Fruit fly (Drosophila melanogaster): ENCODE results near the gene Rpt4R.

DNA sequence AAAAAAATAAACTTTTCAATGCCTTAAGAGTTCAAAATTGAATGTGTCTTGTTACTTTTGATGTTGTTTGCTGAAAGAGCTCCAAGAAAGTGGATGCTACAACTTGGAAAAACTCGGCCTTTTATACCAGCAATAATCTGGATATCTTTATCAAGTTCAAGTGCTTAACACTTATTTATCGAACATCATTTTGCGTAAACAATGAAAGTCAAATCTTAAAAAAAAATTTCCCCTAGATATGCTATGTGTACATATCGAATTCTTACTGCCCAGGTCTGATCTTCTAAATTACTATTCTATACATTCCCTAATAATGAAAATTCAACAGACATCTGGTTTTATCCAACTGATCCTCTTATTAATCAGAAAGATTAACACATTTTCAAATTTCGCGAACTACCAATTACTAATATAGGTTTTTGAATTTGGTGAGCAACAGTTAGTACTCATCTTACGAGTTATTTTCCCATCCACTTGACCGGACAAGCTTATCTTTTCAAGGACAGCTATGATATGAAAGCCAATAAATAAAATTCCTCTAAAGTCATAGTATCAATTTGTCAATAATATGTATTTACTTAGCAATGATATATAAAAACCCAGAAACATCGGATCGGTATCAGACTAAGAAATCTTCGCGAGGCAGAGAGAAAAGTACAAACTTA, 16.1 kb downstream of the Rpt4R start, which contains the start of the genes CG11570 and CG43294:
- TF ChIP-seq psq (optimal IDR thresholded peaks at IDR 0.05) (no peak), Dll (optimal IDR thresholded peaks at IDR 0.05) (no peak), pan (optimal IDR thresholded peaks at IDR 0.05) (no peak)
